Worm (Caenorhabditis elegans) whole organism, late embryonic: ENCODE data around the gene txbp-3.

Experiments
- ama-1 ChIP-seq: fragments of 150-350 bp; optimal IDR thresholded peaks from 2 replicates; lab custom pipeline; 2014
- ceh-18 ChIP-seq: sonication (generic microtip); optimal IDR thresholded peaks from 2 replicates; lab custom pipeline; 2016; ENCODE audit warnings: missing genetic modification characterization, missing compliant biosample characterization
- ceh-2 ChIP-seq: sonication (generic microtip); optimal IDR thresholded peaks from 2 replicates; lab custom pipeline; 2016; ENCODE audit warnings: missing genotype, missing genetic modification characterization, missing compliant biosample characterization
- ceh-22 ChIP-seq: sonication (generic microtip); optimal IDR thresholded peaks from 2 replicates; lab custom pipeline; 2017; ENCODE audit warnings: missing biosample characterization, missing genetic modification characterization
- ceh-30 ChIP-seq: fragments of 150-350 bp; optimal IDR thresholded peaks from 2 replicates; lab custom pipeline; 2014; ENCODE audit warnings: missing biosample characterization, missing genetic modification characterization
- lim-6 ChIP-seq: sonication (generic microtip); optimal IDR thresholded peaks from 2 replicates; lab custom pipeline; 2016; ENCODE audit warnings: missing genetic modification characterization, missing compliant biosample characterization
- pha-4 ChIP-seq: fragments of 150-350 bp; optimal IDR thresholded peaks from 2 replicates; lab custom pipeline; 2018; ENCODE audit warnings: missing biosample characterization, missing genetic modification reagents, missing genetic modification characterization
- pqm-1 ChIP-seq: sonication (generic microtip); optimal IDR thresholded peaks from 2 replicates; lab custom pipeline; 2016; ENCODE audit warnings: missing genetic modification characterization, missing compliant biosample characterization
- sdc-2 ChIP-seq: sonication (generic microtip); optimal IDR thresholded peaks from 2 replicates; lab custom pipeline; 2016; ENCODE audit warnings: missing genotype, missing genetic modification characterization, missing compliant biosample characterization
- syd-9 ChIP-seq: sonication (generic microtip); optimal IDR thresholded peaks from 2 replicates; lab custom pipeline; 2016; ENCODE audit warnings: mild to moderate bottlenecking, missing genetic modification characterization, moderate library complexity, missing compliant biosample characterization
- zip-5 ChIP-seq: sonication (generic microtip); optimal IDR thresholded peaks from 2 replicates; lab custom pipeline; 2016; ENCODE audit warnings: missing genetic modification characterization, missing compliant biosample characterization

DNA sequence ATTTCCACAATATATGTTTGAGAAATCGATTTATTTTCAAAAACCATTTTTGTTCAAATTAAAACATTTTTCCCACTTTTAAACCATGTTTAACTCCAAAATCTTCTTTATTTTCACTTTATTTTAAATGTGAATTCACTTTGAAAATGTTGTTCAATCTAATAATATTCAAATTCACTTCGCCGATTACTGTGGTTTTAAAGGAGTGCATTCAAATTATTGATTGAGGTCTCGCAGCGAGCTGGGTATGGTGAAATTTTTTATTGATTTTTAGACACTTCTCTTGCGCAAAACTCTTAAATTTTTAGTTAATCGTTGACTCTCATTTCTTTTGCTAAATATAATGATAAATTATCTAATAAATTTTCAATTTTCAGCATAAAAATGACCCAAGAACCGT, 481 bp upstream of the txbp-3 start, which contains the start of gene C45G9.5:
- TF ChIP-seq sdc-2 = no peak
- TF ChIP-seq ama-1 (lab: Kevin White, UChicago) = no peak
- no peak for TF ChIP-seq zip-5
- no peak for TF ChIP-seq lim-6
- TF ChIP-seq pqm-1 (tag; lab: Kevin White, UChicago) = no peak
- TF ChIP-seq ceh-30 (tag; lab: Kevin White, UChicago) = no peak
- no peak for TF ChIP-seq ceh-2
- TF ChIP-seq ceh-22 (tag; lab: Kevin White, UChicago) = no peak
- no peak for TF ChIP-seq pha-4 (tag; lab: Kevin White, UChicago)
- TF ChIP-seq ceh-18 (tag; lab: Kevin White, UChicago) = no peak
- TF ChIP-seq syd-9 = no peak
